Fruit fly (Drosophila melanogaster) whole organism, pupa: ENCODE results near the gene Mst89B.
A peak's percentile ranks its signal among the peaks of the same experiment; 100 is the strongest.

ENCODE experiments used
- CG10348 ChIP-seq: fragments of 200-800 bp; sonication (Bioruptor generic); IDR thresholded peaks from 2 replicates; pipeline ENCODE4 v1.3.6; 2022; ENCODE audit warnings: missing biosample characterization, missing genetic modification characterization
- CG12605 ChIP-seq: fragments of 200-800 bp; sonication (Bioruptor generic); IDR thresholded peaks from 2 replicates; pipeline ENCODE4 v1.3.6; 2022; ENCODE audit warnings: missing biosample characterization, missing genetic modification characterization
- CG13204 ChIP-seq: fragments of 200-800 bp; sonication (Bioruptor generic); optimal IDR thresholded peaks from 2 replicates; lab custom pipeline; 2018; ENCODE audit warnings: missing biosample characterization, mild to moderate bottlenecking, missing genetic modification characterization, moderate library complexity
- CG14655 ChIP-seq: fragments of 200-800 bp; sonication (Bioruptor generic); optimal IDR thresholded peaks from 3 replicates; lab custom pipeline; 2017; ENCODE audit warnings: mild to moderate bottlenecking, missing biosample characterization, missing genetic modification reagents, missing genetic modification characterization
- CG15710 ChIP-seq: fragments of 200-800 bp; sonication (Bioruptor generic); optimal IDR thresholded peaks from 2 replicates; lab custom pipeline; 2018; ENCODE audit warnings: missing biosample characterization, mild to moderate bottlenecking, missing genetic modification characterization, moderate library complexity
- CG17806 ChIP-seq: fragments of 200-800 bp; sonication (Bioruptor generic); optimal IDR thresholded peaks from 2 replicates; lab custom pipeline; 2018; ENCODE audit warnings: missing biosample characterization, mild to moderate bottlenecking, missing genetic modification characterization, moderate library complexity
- CG32121 ChIP-seq: fragments of 200-800 bp; sonication (Bioruptor generic); IDR thresholded peaks from 2 replicates; pipeline ENCODE4 v1.3.6; 2022; ENCODE audit warnings: missing biosample characterization, missing genetic modification characterization
- CG34367 ChIP-seq: fragments of 200-800 bp; sonication (Bioruptor generic); optimal IDR thresholded peaks from 2 replicates; lab custom pipeline; 2018; ENCODE audit warnings: missing biosample characterization, mild to moderate bottlenecking, missing genetic modification characterization
- CG4496 ChIP-seq: fragments of 200-800 bp; sonication (Bioruptor generic); IDR thresholded peaks from 3 replicates; pipeline ENCODE4 v1.3.6; 2022; ENCODE audit warnings: missing biosample characterization, missing genetic modification characterization
- CG8159 ChIP-seq: fragments of 200-800 bp; sonication (Bioruptor generic); optimal IDR thresholded peaks from 3 replicates; lab custom pipeline; 2018; ENCODE audit warnings: missing biosample characterization, mild to moderate bottlenecking, missing genetic modification characterization, moderate library complexity
- CG9948 ChIP-seq: fragments of 200-800 bp; sonication (Bioruptor generic); optimal IDR thresholded peaks from 2 replicates; lab custom pipeline; 2018; ENCODE audit warnings: missing biosample characterization, mild to moderate bottlenecking, missing genetic modification characterization, moderate library complexity
- D1 ChIP-seq: fragments of 200-800 bp; sonication (Bioruptor generic); optimal IDR thresholded peaks from 2 replicates; lab custom pipeline; 2018; ENCODE audit warnings: missing biosample characterization, mild to moderate bottlenecking, missing genetic modification characterization, moderate library complexity
- EcR ChIP-seq: fragments of 200-800 bp; sonication (Bioruptor generic); optimal IDR thresholded peaks from 3 replicates; lab custom pipeline; 2019; ENCODE audit warnings: missing biosample characterization, missing genetic modification characterization, mild to moderate bottlenecking, moderate library complexity, missing genetic modification reagents
- Ets98B ChIP-seq: fragments of 200-800 bp; sonication (Bioruptor generic); IDR thresholded peaks from 2 replicates; pipeline ENCODE4 v1.3.6; 2022; ENCODE audit warnings: missing biosample characterization, missing genetic modification characterization
- Pif1A ChIP-seq: fragments of 200-800 bp; sonication (Bioruptor generic); optimal IDR thresholded peaks from 3 replicates; lab custom pipeline; 2016; ENCODE audit warnings: missing biosample characterization, missing genetic modification characterization
- Pif1B ChIP-seq: fragments of 200-800 bp; sonication (Bioruptor generic); optimal IDR thresholded peaks from 3 replicates; lab custom pipeline; 2016; ENCODE audit warnings: missing biosample characterization, missing genetic modification characterization
- Snoo ChIP-seq: fragments of 200-800 bp; sonication (Bioruptor generic); optimal IDR thresholded peaks from 3 replicates; lab custom pipeline; 2017; ENCODE audit warnings: missing biosample characterization, mild to moderate bottlenecking, missing genetic modification characterization, inconsistent platforms
- fd96Ca ChIP-seq: fragments of 200-800 bp; sonication (Bioruptor generic); IDR thresholded peaks from 3 replicates; pipeline ENCODE4 v1.3.6; 2022; ENCODE audit warnings: missing biosample characterization, missing genetic modification characterization
- gl ChIP-seq: fragments of 200-800 bp; sonication (Bioruptor generic); optimal IDR thresholded peaks from 2 replicates; lab custom pipeline; 2018; ENCODE audit warnings: missing biosample characterization, mild to moderate bottlenecking, missing genetic modification characterization
- rn ChIP-seq: fragments of 200-800 bp; sonication (Bioruptor generic); IDR thresholded peaks from 2 replicates; pipeline ENCODE4 v1.3.6; 2022; ENCODE audit warnings: missing biosample characterization, missing genetic modification characterization

The Mst89B gene

dm6 chr3R:16263522-16264305 lies 3.1 kb upstream of the Mst89B start, which contains the start of the genes bor and asun:
bor (minus strand) TSS chr3R:16264115.
asun (plus strand) TSS chr3R:16264271.
- TF ChIP-seq CG12605 (GFP tag; lab: Robert Waterston, UW) (peak; percentile 12; the same call in 1 of the 2 replicates), CG34367 (tag; lab: Kevin White, UChicago) (no peak), CG4496 (peak; percentile 29; the same call in 1 of the 3 replicates), Ets98B (no peak), CG15710 (tag; lab: Kevin White, UChicago) (no peak)

- TF ChIP-seq D1 (tag; lab: Kevin White, UChicago) (no peak), EcR (GFP tag; lab: Kevin White, UChicago) (no peak), CG13204 (GFP tag; lab: Kevin White, UChicago) (no peak), Pif1A (GFP tag; lab: Kevin White, UChicago) (no peak), Snoo (no peak), gl (tag; lab: Kevin White, UChicago) (no peak)
Observed at dm6 chr3R:16272185-16272584, 5.4 kb downstream of the Mst89B start, which contains the start of the genes Mat89Ba and gish. Mat89Ba (minus strand) TSS chr3R:16272415. gish (plus strand) TSS chr3R:16272452.

DNA sequence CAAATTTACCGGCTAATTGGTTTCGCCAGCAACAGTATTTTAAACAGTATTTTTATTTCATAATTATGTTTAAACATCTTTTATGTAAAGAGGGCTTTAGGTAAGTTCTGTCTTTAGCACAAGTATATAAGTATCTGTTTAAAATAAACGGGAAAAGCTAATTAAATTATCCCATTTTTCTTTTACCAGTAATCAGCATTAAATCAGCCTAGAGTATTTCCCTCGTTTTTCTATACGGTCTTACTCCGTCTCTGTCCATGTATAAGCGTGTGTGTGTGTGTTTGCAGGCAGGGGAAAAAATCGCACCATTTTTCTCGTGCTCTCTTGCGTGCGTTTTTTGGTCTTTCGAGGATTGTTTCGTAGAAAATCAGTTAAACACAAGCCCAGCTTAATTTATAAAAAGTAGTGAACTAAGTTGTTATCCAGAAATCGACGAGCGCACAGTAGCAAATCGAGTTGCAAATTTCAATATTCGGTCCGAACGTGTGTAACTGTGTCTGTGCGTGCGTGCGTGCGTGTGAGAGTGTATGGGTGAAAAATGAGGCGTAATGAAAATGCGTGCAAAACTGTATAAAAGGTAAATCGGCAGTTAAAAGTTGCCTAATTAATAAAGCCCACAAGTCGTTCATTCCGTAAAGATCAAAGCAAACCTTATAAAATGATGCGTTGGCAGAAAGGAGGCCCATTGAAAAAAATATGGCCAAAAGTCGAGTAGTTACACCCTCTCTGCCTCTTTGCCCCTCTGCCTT lies 6.1 kb downstream of the Mst89B start:
- TF ChIP-seq D1 (tag; lab: Kevin White, UChicago), result no peak
- no peak for TF ChIP-seq CG8159 (tag; lab: Kevin White, UChicago)

DNA sequence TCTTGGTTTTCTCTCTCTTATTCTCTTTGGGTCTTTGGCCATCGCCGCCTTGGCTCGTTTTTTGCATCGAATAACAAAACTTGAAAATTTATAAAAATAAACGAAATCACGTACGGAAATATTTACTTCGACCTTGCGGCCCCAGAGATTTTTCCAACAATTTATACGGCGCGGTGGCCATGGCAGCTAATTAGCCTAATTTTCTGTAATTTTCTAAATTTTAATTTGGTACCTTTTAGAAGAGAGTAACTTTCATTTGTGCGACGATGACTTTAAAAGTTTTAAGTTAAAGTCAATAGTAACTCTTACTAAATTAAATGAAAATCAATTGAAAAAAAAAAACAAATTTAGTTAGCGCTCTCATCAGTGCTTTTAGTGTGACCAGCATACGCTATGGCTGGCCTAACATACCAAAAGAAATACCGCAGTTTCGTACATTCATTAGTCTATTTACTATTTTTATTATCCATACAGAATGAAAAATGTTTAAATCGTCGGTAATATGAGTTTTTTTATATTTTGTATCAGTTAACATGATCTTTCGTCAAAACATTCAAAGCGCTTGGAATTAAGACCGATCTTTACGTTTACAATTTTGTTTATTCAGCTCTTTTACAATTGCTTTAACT lies 6.8 kb downstream of the Mst89B start:
- TF ChIP-seq CG4496, result no peak
- no peak for TF ChIP-seq Pif1A (GFP tag; lab: Kevin White, UChicago)
- TF ChIP-seq CG14655, result no peak
- no peak for TF ChIP-seq fd96Ca (GFP tag; lab: Robert Waterston, UW)
- TF ChIP-seq CG34367 (tag; lab: Kevin White, UChicago), result no peak
- TF ChIP-seq CG32121 (GFP tag; lab: Robert Waterston, UW), result no peak
- no peak for TF ChIP-seq CG17806 (tag; lab: Kevin White, UChicago)

dm6 chr3R:16274534-16274933 lies 7.7 kb downstream of the Mst89B start:
- TF ChIP-seq EcR (GFP tag; lab: Kevin White, UChicago), result peak; percentile 62
- peak; percentile 20; the same call in 1 of the 3 replicates for TF ChIP-seq CG4496
- no peak; the same call in 1 of the 2 replicates for TF ChIP-seq Ets98B
- TF ChIP-seq CG17806 (tag; lab: Kevin White, UChicago), result no peak
- TF ChIP-seq fd96Ca (GFP tag; lab: Robert Waterston, UW), result peak; percentile 40; the same call in 1 of the 3 replicates

- TF ChIP-seq CG9948 (tag; lab: Kevin White, UChicago) (no peak), CG17806 (tag; lab: Kevin White, UChicago) (no peak), Pif1A (GFP tag; lab: Kevin White, UChicago) (no peak), Pif1B (GFP tag; lab: Kevin White, UChicago) (no peak), CG14655 (no peak), CG13204 (GFP tag; lab: Kevin White, UChicago) (no peak), CG32121 (GFP tag; lab: Robert Waterston, UW) (no peak), CG12605 (GFP tag; lab: Robert Waterston, UW) (no peak), gl (tag; lab: Kevin White, UChicago) (no peak), rn (no peak), D1 (tag; lab: Kevin White, UChicago) (no peak), Snoo (no peak), CG10348 (GFP tag; lab: Robert Waterston, UW) (no peak)
Observed at dm6 chr3R:16275329-16275728, 8.5 kb downstream of the Mst89B start.
